Worm (Caenorhabditis elegans) whole organism, mixed stage, embryonic: ENCODE results near the gene lev-8.
A peak's percentile ranks its signal among the peaks of the same experiment; 100 is the strongest.

Source experiments
- bed-3 ChIP-seq: fragments of 200-800 bp; sonication (Bioruptor generic); optimal IDR thresholded peaks from 3 replicates; lab custom pipeline; 2018; ENCODE audit warnings: mild to moderate bottlenecking, missing genetic modification characterization, moderate library complexity, missing compliant biosample characterization
- ceh-39 ChIP-seq: fragments of 150-350 bp; optimal IDR thresholded peaks from 2 replicates; lab custom pipeline; 2014; ENCODE audit warnings: missing biosample characterization, missing genetic modification characterization
- ceh-43 ChIP-seq: fragments of 200-800 bp; sonication (Bioruptor generic); optimal IDR thresholded peaks from 2 replicates; lab custom pipeline; 2018; ENCODE audit warnings: mild to moderate bottlenecking, missing genetic modification characterization, moderate library complexity, missing compliant biosample characterization
- ceh-83 ChIP-seq: fragments of 200-800 bp; sonication (Bioruptor generic); optimal IDR thresholded peaks from 2 replicates; lab custom pipeline; 2018; ENCODE audit warnings: mild to moderate bottlenecking, missing genetic modification characterization, missing compliant biosample characterization
- ces-1 ChIP-seq: fragments of 150-350 bp; optimal IDR thresholded peaks from 2 replicates; lab custom pipeline; 2014; ENCODE audit warnings: missing biosample characterization, missing genetic modification reagents, missing genetic modification characterization
- cnd-1 ChIP-seq: fragments of 200-800 bp; sonication (Bioruptor generic); optimal IDR thresholded peaks from 2 replicates; lab custom pipeline; 2018; ENCODE audit warnings: mild to moderate bottlenecking, missing genetic modification characterization, missing compliant biosample characterization
- drap-1 ChIP-seq: fragments of 200-800 bp; sonication (Bioruptor generic); optimal IDR thresholded peaks from 3 replicates; lab custom pipeline; 2018; ENCODE audit warnings: mild to moderate bottlenecking, missing genetic modification characterization, missing compliant biosample characterization
- elt-1 ChIP-seq: sonication (generic microtip); optimal IDR thresholded peaks from 2 replicates; lab custom pipeline; 2017; ENCODE audit warnings: missing genetic modification characterization, mild to moderate bottlenecking, missing compliant biosample characterization, antibody characterized with exemption, moderate library complexity, borderline replicate concordance; ENCODE audit not compliant: insufficient read depth
- elt-3 ChIP-seq: fragments of 150-350 bp; optimal IDR thresholded peaks from 2 replicates; lab custom pipeline; 2014; ENCODE audit warnings: missing biosample characterization, missing genetic modification characterization
- flh-1 ChIP-seq: fragments of 200-800 bp; sonication (Bioruptor generic); optimal IDR thresholded peaks from 2 replicates; lab custom pipeline; 2018; ENCODE audit warnings: mild to moderate bottlenecking, missing genetic modification characterization, moderate library complexity, missing compliant biosample characterization
- ham-2 ChIP-seq: fragments of 200-800 bp; sonication (Bioruptor generic); optimal IDR thresholded peaks from 2 replicates; lab custom pipeline; 2018; ENCODE audit warnings: mild to moderate bottlenecking, missing genetic modification characterization, missing compliant biosample characterization
- hlh-1 ChIP-seq: fragments of 150-350 bp; optimal IDR thresholded peaks from 2 replicates; lab custom pipeline; 2014; ENCODE audit warnings: missing biosample characterization, missing genetic modification reagents, missing genetic modification characterization
- lin-13 ChIP-seq: fragments of 150-350 bp; optimal IDR thresholded peaks from 2 replicates; lab custom pipeline; 2014; ENCODE audit warnings: missing biosample characterization, missing genetic modification characterization
- lin-32 ChIP-seq: fragments of 200-800 bp; sonication (Bioruptor generic); optimal IDR thresholded peaks from 2 replicates; lab custom pipeline; 2018; ENCODE audit warnings: mild to moderate bottlenecking, missing genetic modification characterization, missing compliant biosample characterization
- lsy-2 ChIP-seq: fragments of 150-350 bp; optimal IDR thresholded peaks from 2 replicates; lab custom pipeline; 2014; ENCODE audit warnings: missing biosample characterization, missing genetic modification characterization
- mab-5 ChIP-seq: fragments of 150-350 bp; optimal IDR thresholded peaks from 2 replicates; lab custom pipeline; 2014; ENCODE audit warnings: missing biosample characterization, missing genetic modification characterization
- mep-1 ChIP-seq: fragments of 150-350 bp; optimal IDR thresholded peaks from 2 replicates; lab custom pipeline; 2017; ENCODE audit warnings: missing biosample characterization, missing genetic modification reagents, missing genetic modification characterization, inconsistent platforms
- mls-2 ChIP-seq: sonication (generic microtip); optimal IDR thresholded peaks from 2 replicates; lab custom pipeline; 2016; ENCODE audit warnings: mild to moderate bottlenecking, missing genetic modification characterization, moderate library complexity, missing compliant biosample characterization
- nhr-12 ChIP-seq: fragments of 150-350 bp; optimal IDR thresholded peaks from 2 replicates; lab custom pipeline; 2014; ENCODE audit warnings: missing biosample characterization, missing genetic modification characterization
- nhr-2 ChIP-seq: fragments of 150-350 bp; optimal IDR thresholded peaks from 2 replicates; lab custom pipeline; 2014; ENCODE audit warnings: missing biosample characterization, missing genetic modification characterization
- nhr-237 ChIP-seq: fragments of 150-350 bp; optimal IDR thresholded peaks from 2 replicates; lab custom pipeline; 2014; ENCODE audit warnings: missing biosample characterization, missing genetic modification characterization
- nhr-28 ChIP-seq: fragments of 150-350 bp; optimal IDR thresholded peaks from 2 replicates; lab custom pipeline; 2014; ENCODE audit warnings: missing biosample characterization, missing genetic modification characterization
- pha-4 ChIP-seq: fragments of 150-350 bp; optimal IDR thresholded peaks from 2 replicates; lab custom pipeline; 2018; ENCODE audit warnings: missing biosample characterization, missing genetic modification reagents, missing genetic modification characterization
- sem-2 ChIP-seq: fragments of 200-800 bp; sonication (Bioruptor generic); optimal IDR thresholded peaks from 2 replicates; lab custom pipeline; 2018; ENCODE audit warnings: mild to moderate bottlenecking, missing genetic modification characterization, missing compliant biosample characterization
- snpc-4 ChIP-seq: fragments of 150-350 bp; optimal IDR thresholded peaks from 2 replicates; lab custom pipeline; 2014; ENCODE audit warnings: missing biosample characterization, missing genetic modification characterization
- sptf-1 ChIP-seq: sonication (generic microtip); optimal IDR thresholded peaks from 2 replicates; lab custom pipeline; 2017; ENCODE audit warnings: mild to moderate bottlenecking, missing genetic modification characterization, moderate library complexity, missing compliant biosample characterization
- unc-120 ChIP-seq: sonication (generic microtip); optimal IDR thresholded peaks from 2 replicates; lab custom pipeline; 2017; ENCODE audit warnings: missing genetic modification characterization, missing compliant biosample characterization; ENCODE audit not compliant: poor library complexity, severe bottlenecking
- unc-39 ChIP-seq: fragments of 150-350 bp; optimal IDR thresholded peaks from 2 replicates; lab custom pipeline; 2014; ENCODE audit warnings: missing biosample characterization, missing genetic modification characterization
- unc-62 ChIP-seq: fragments of 150-350 bp; optimal IDR thresholded peaks from 2 replicates; lab custom pipeline; 2014; ENCODE audit warnings: missing biosample characterization, missing genetic modification reagents, missing genetic modification characterization
- zip-8 ChIP-seq: fragments of 150-350 bp; optimal IDR thresholded peaks from 2 replicates; lab custom pipeline; 2014; ENCODE audit warnings: missing biosample characterization, missing genetic modification characterization
- ztf-11 ChIP-seq: fragments of 150-350 bp; optimal IDR thresholded peaks from 2 replicates; lab custom pipeline; 2014; ENCODE audit warnings: missing biosample characterization, missing genetic modification characterization

The lev-8 gene

ce11 chrX:11600488-11601106 lies 39.9 kb downstream of the lev-8 start:
- TF ChIP-seq snpc-4 = no peak
- TF ChIP-seq cnd-1 (tag; lab: Kevin White, UChicago) = no peak
- no peak for TF ChIP-seq zip-8 (tag; lab: Kevin White, UChicago)
- TF ChIP-seq ces-1 (GFP tag; lab: Kevin White, UChicago) = no peak
- TF ChIP-seq mab-5 (tag; lab: Kevin White, UChicago) = no peak
- TF ChIP-seq nhr-237 (tag; lab: Kevin White, UChicago) = no peak
- TF ChIP-seq ceh-43 (GFP tag; lab: Kevin White, UChicago) = no peak
- TF ChIP-seq unc-120 (tag; lab: Kevin White, UChicago) = no peak
- no peak for TF ChIP-seq nhr-28 (tag; lab: Kevin White, UChicago)
- peak; percentile 29 for TF ChIP-seq pha-4 (tag; lab: Kevin White, UChicago)
- TF ChIP-seq elt-1 (tag; lab: Kevin White, UChicago) = no peak
- no peak for TF ChIP-seq unc-39 (tag; lab: Kevin White, UChicago)
- TF ChIP-seq ham-2 (GFP tag; lab: Kevin White, UChicago) = peak; percentile 82
- TF ChIP-seq drap-1 (GFP tag; lab: Kevin White, UChicago) = peak; percentile 1
- no peak for TF ChIP-seq hlh-1
- TF ChIP-seq ztf-11 = no peak
- TF ChIP-seq sem-2 (GFP tag; lab: Kevin White, UChicago) = no peak
- no peak for TF ChIP-seq unc-62 (GFP tag; lab: Kevin White, UChicago)
- TF ChIP-seq lin-13 (tag; lab: Kevin White, UChicago) = no peak
- no peak for TF ChIP-seq sptf-1
- TF ChIP-seq ceh-39 (tag; lab: Kevin White, UChicago) = no peak
- no peak for TF ChIP-seq elt-3 (tag; lab: Kevin White, UChicago)
- TF ChIP-seq nhr-2 = no peak
- no peak for TF ChIP-seq lin-32 (GFP tag; lab: Kevin White, UChicago)
- no peak for TF ChIP-seq flh-1
- no peak for TF ChIP-seq nhr-12 (tag; lab: Kevin White, UChicago)
- peak; percentile 12 for TF ChIP-seq mep-1 (tag; lab: Kevin White, UChicago)
- no peak for TF ChIP-seq mls-2 (tag; lab: Kevin White, UChicago)
- no peak for TF ChIP-seq lsy-2 (tag; lab: Kevin White, UChicago)
- TF ChIP-seq, all 35 proteins: peak for 4

ce11 chrX:11603234-11604108 lies 42.8 kb downstream of the lev-8 start:
- TF ChIP-seq ztf-11 (no peak), ceh-39 (tag; lab: Kevin White, UChicago) (no peak), ceh-83 (GFP tag; lab: Kevin White, UChicago) (peak; percentile 54), lin-32 (GFP tag; lab: Kevin White, UChicago) (no peak), flh-1 (no peak), nhr-2 (no peak), sptf-1 (peak; percentile 23), ces-1 (GFP tag; lab: Kevin White, UChicago) (peak; percentile 61), unc-62 (GFP tag; lab: Kevin White, UChicago) (no peak)

ce11 chrX:11605214-11605765 lies 44.6 kb downstream of the lev-8 start, which contains the start of gene ftt-2:
Gene ftt-2 (minus strand): TSS chrX:11605419.
- TF ChIP-seq unc-39 (tag; lab: Kevin White, UChicago) (no peak), unc-120 (tag; lab: Kevin White, UChicago) (no peak), lin-13 (tag; lab: Kevin White, UChicago) (no peak), elt-3 (tag; lab: Kevin White, UChicago) (no peak), mls-2 (tag; lab: Kevin White, UChicago) (no peak), nhr-12 (tag; lab: Kevin White, UChicago) (no peak), bed-3 (GFP tag; lab: Kevin White, UChicago) (no peak), mep-1 (tag; lab: Kevin White, UChicago) (no peak), snpc-4 (no peak), sptf-1 (no peak), hlh-1 (no peak), pha-4 (tag; lab: Kevin White, UChicago) (no peak)
